Worm (Caenorhabditis elegans) whole organism, L4 larva: ENCODE measurements around the gene bgal-1.

ENCODE experiments used
- hlh-11 ChIP-seq: fragments of 200-800 bp; sonication (Bioruptor generic); optimal IDR thresholded peaks from 2 replicates; lab custom pipeline; 2018; ENCODE audit warnings: mild to moderate bottlenecking, missing genetic modification characterization, missing compliant biosample characterization
- lin-29 ChIP-seq: fragments of 200-800 bp; sonication (Bioruptor generic); IDR thresholded peaks from 2 replicates; pipeline ENCODE4 v1.3.6; 2022; ENCODE audit warnings: missing genetic modification reagents, missing genetic modification characterization, missing compliant biosample characterization
- lin-39 ChIP-seq: fragments of 150-350 bp; optimal IDR thresholded peaks from 2 replicates; lab custom pipeline; 2014; ENCODE audit warnings: missing biosample characterization, missing genetic modification reagents, missing genetic modification characterization
- nhr-10 ChIP-seq: fragments of 150-350 bp; optimal IDR thresholded peaks from 2 replicates; lab custom pipeline; 2014; ENCODE audit warnings: missing biosample characterization, missing genetic modification characterization
- nhr-25 ChIP-seq: sonication (generic microtip); optimal IDR thresholded peaks from 2 replicates; lab custom pipeline; 2017; ENCODE audit warnings: missing genetic modification characterization, mild to moderate bottlenecking, missing compliant biosample characterization, antibody characterized with exemption, moderate library complexity, borderline replicate concordance; ENCODE audit not compliant: insufficient read depth
- nhr-41 ChIP-seq: fragments of 200-800 bp; sonication (Bioruptor generic); IDR thresholded peaks from 2 replicates; pipeline ENCODE4 v1.3.6; 2022; ENCODE audit warnings: missing genetic modification reagents, missing genetic modification characterization, missing compliant biosample characterization
- sdz-12 ChIP-seq: fragments of 200-800 bp; sonication (Bioruptor generic); optimal IDR thresholded peaks from 2 replicates; lab custom pipeline; 2018; ENCODE audit warnings: mild to moderate bottlenecking, missing genetic modification characterization, missing compliant biosample characterization
- unc-130 ChIP-seq: sonication (generic microtip); optimal IDR thresholded peaks from 2 replicates; lab custom pipeline; 2016; ENCODE audit warnings: missing genetic modification reagents, missing genetic modification characterization, missing compliant biosample characterization
- unc-62 ChIP-seq, 3 experiments: fragments of 150-350 bp in 1 of 3; sonication (generic microtip); optimal IDR thresholded peaks in 2 of 3; peaks in 1 of 3; 1 replicate in 1 of 3; 2 replicates in 2 of 3; lab custom pipeline; 2014 to 2017; ENCODE audit warnings: missing biosample characterization in 3 of 3, missing genetic modification characterization in 3 of 3, missing genetic modification reagents in 3 of 3, missing genotype in 1 of 3

DNA sequence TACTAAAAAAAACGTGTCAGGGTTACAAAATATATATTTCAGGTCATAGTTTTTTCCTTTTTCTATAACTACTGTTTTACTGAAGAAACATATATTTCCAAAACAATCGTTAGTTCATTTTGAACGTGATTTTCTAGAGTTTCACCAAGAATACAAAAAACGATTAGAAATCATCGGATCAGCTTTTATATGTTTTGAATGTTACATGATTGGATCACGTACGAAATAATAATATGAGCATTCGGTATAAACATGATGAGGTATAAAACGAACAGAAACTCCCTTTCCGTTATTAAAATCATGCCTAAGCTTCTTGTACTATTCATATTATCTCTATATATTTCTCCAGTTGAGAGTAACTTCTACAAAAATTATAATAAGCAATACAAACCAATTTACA is 47.0 kb upstream of the bgal-1 start, which contains the start of gene clec-223:
- TF ChIP-seq lin-29 (GFP tag; lab: Robert Waterston, UW) (no peak), unc-62 (GFP tag; optimal IDR thresholded peaks at IDR 0.05 in 1 of 2; lab: Kevin White, UChicago) (no peak), unc-62 (tag; optimal IDR thresholded peaks at IDR 0.05; lab: Kevin White, UChicago) (no peak), nhr-25 (tag; lab: Kevin White, UChicago) (no peak), hlh-11 (tag; lab: Kevin White, UChicago) (no peak), lin-39 (no peak), unc-130 (GFP tag; lab: Kevin White, UChicago) (no peak), sdz-12 (GFP tag; lab: Kevin White, UChicago) (no peak), nhr-41 (no peak), nhr-10 (no peak)
